Worm (Caenorhabditis elegans): ENCODE results near the gene R74.7.

DNA sequence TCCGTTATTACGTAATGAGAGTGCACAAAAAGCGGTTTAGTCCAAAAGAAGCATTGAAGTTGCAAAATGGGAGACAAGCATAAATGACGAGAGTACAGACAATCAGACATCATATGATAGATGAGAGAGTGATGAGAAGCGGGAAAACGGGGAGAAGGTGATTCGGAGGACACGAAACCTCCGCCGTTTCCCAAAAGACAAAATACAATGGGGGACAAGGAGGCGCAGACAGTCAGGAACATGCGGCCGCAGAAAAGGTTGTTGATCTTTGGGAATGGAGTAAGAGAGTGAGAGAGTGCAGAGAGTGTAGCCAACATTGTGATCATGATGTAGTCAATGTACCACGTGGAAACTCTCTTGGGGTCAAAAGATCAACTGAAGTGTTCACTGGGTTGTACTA lies 33.4 kb downstream of the R74.7 start:
- TF ChIP-seq nhr-28 (tag; optimal IDR thresholded peaks at IDR 0.05) (peak; percentile 80), F16B12.6 (tag; optimal IDR thresholded peaks at IDR 0.05) (peak; percentile 3), nhr-76 (tag; optimal IDR thresholded peaks at IDR 0.05) (no peak), mdl-1 (tag; optimal IDR thresholded peaks at IDR 0.05) (peak; percentile 66 to 97), mep-1 (tag; optimal IDR thresholded peaks at IDR 0.05) (peak; percentile 92)

Measured in whole organism, L1 larva.